Worm (Caenorhabditis elegans): ENCODE measurements around the gene kcmf-1.
A peak's percentile ranks its signal among the peaks of the same experiment; 100 is the strongest.

The kcmf-1 gene

DNA sequence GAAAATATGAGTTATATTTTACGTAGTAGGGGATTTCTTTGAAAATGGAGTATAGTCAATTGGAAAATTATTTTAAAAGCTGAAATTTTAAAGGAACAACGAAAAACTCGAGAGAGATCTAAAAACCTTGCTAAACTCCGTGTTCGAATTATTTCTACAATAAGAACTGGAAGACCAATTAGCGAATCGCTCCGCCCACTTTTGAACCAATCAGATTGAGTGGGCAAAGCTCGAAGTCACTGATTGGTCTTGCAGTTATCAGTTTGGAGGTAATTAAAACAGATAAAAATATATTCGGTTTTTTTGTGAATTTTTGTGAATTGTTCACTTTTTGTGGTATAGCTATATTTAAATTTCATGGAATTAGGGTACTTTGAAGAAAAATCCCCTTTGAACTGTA lies 5.9 kb upstream of the kcmf-1 start:
- TF ChIP-seq nhr-111 (GFP tag; optimal IDR thresholded peaks at IDR 0.05): no peak
- TF ChIP-seq Y75B8A.6 (GFP tag; IDR thresholded peaks at IDR 0.05): no peak
- no peak for TF ChIP-seq egl-27 (tag; optimal IDR thresholded peaks at IDR 0.05)
- TF ChIP-seq unc-62 (GFP tag; optimal IDR thresholded peaks at IDR 0.05 in 1 of 2): no peak
- no peak for TF ChIP-seq unc-62 (tag; optimal IDR thresholded peaks at IDR 0.05)
- no peak for TF ChIP-seq tag-97 (GFP tag; IDR thresholded peaks at IDR 0.05)
- TF ChIP-seq R02D3.7 (tag; optimal IDR thresholded peaks at IDR 0.05): no peak
- TF ChIP-seq ceh-32 (tag; optimal IDR thresholded peaks at IDR 0.05; ENCODE audit: poor library complexity): no peak
- no peak for TF ChIP-seq php-3 (GFP tag; IDR thresholded peaks at IDR 0.05)
- no peak for TF ChIP-seq unc-130 (GFP tag; optimal IDR thresholded peaks at IDR 0.05)
- no peak for TF ChIP-seq lin-29 (GFP tag; IDR thresholded peaks at IDR 0.05)
- no peak for TF ChIP-seq nhr-28 (tag; optimal IDR thresholded peaks at IDR 0.05)
- no peak for TF ChIP-seq dmd-9 (GFP tag; IDR thresholded peaks at IDR 0.05)
- TF ChIP-seq ceh-44 (GFP tag; IDR thresholded peaks at IDR 0.05): no peak

DNA sequence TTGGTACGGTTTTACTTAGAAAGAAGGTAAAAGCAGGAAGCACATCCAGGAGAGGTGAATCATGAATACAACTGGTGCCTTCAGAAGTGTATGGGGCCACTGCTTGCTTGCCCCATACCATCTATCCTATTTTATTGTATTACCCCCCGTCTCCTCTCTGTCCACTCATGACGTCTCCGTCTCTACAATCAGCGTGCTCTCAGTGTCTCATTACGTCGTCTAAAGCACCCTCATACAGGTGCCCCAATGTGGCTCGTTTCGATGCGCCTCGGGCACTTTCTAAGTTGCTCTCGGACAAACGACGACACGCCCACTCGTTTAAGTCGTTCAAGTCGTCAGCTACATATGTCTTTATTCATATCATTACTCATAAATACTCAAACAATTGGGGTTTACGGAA lies 5.2 kb upstream of the kcmf-1 start:
- TF ChIP-seq tag-97 (GFP tag; IDR thresholded peaks at IDR 0.05) (no peak), madf-5 (GFP tag; IDR thresholded peaks at IDR 0.05) (no peak), ZK546.5 (tag; optimal IDR thresholded peaks at IDR 0.05) (no peak), unc-39 (tag; optimal IDR thresholded peaks at IDR 0.05) (no peak), ceh-20 (GFP tag; IDR thresholded peaks at IDR 0.05) (no peak), R02D3.7 (tag; optimal IDR thresholded peaks at IDR 0.05) (no peak), nhr-237 (tag; optimal IDR thresholded peaks at IDR 0.05) (no peak), cey-2 (tag; optimal IDR thresholded peaks at IDR 0.05; ENCODE audit: borderline replicate concordance, insufficient read depth) (no peak), ctbp-1 (GFP tag; IDR thresholded peaks at IDR 0.05) (no peak), Y48G9A.11 (GFP tag; IDR thresholded peaks at IDR 0.05) (no peak), nhr-10 (tag; optimal IDR thresholded peaks at IDR 0.05) (no peak), mxl-3 (GFP tag; optimal IDR thresholded peaks at IDR 0.05) (no peak), daf-19 (GFP tag; conservative IDR thresholded peaks at IDR 0.05) (peak; percentile 48; the same call in 1 of the 2 replicates), nhr-25 (tag; optimal IDR thresholded peaks at IDR 0.05; ENCODE audit: borderline replicate concordance, insufficient read depth) (no peak), F37D6.2 (tag; optimal IDR thresholded peaks at IDR 0.05) (no peak), mes-2 (tag; optimal IDR thresholded peaks at IDR 0.05; ENCODE audit: poor library complexity, severe bottlenecking) (no peak), Y105C5A.15 (GFP tag; IDR thresholded peaks at IDR 0.05) (0 out of 2 replicates have a peak, but pooled peaks have one; percentile 4), aha-1 (tag) (peak; percentile 15), ceh-32 (tag; optimal IDR thresholded peaks at IDR 0.05; ENCODE audit: poor library complexity) (no peak), gei-8 (GFP tag; optimal IDR thresholded peaks at IDR 0.05) (no peak), saeg-2 (GFP tag; IDR thresholded peaks at IDR 0.05) (no peak), lim-7 (GFP tag; IDR thresholded peaks at IDR 0.05) (no peak), dpl-1 (GFP tag; optimal IDR thresholded peaks at IDR 0.05) (no peak), hif-1 (tag; optimal IDR thresholded peaks at IDR 0.05) (no peak), lsy-2 (tag; optimal IDR thresholded peaks at IDR 0.05) (no peak), nhr-102 (tag; optimal IDR thresholded peaks at IDR 0.05) (no peak), arid-1 (GFP tag; conservative IDR thresholded peaks at IDR 0.05) (no peak), egl-43 (GFP tag; IDR thresholded peaks at IDR 0.05) (0 out of 2 replicates have a peak, but pooled peaks have one; percentile 11), daf-16 (GFP tag; optimal IDR thresholded peaks at IDR 0.05) (no peak), daf-16 (tag; optimal IDR thresholded peaks at IDR 0.05) (no peak), zfp-2 (tag; optimal IDR thresholded peaks at IDR 0.05) (no peak), lin-39 (tag; optimal IDR thresholded peaks at IDR 0.05) (no peak), pqm-1 (tag; optimal IDR thresholded peaks at IDR 0.05) (no peak), spr-3 (GFP tag; optimal IDR thresholded peaks at IDR 0.05) (no peak), ceh-28 (tag; optimal IDR thresholded peaks at IDR 0.05) (no peak), F49E8.2 (tag; optimal IDR thresholded peaks at IDR 0.05; ENCODE audit: borderline replicate concordance) (no peak)

Data from whole organism, L4 larva.